Worm (Caenorhabditis elegans) whole organism, young adult: ENCODE data around the gene D1054.5.

Experiments
- B0336.3 ChIP-seq: fragments of 200-800 bp; sonication (Bioruptor generic); IDR thresholded peaks from 2 replicates; pipeline ENCODE4 v1.3.6; 2022; ENCODE audit warnings: missing genetic modification characterization, missing compliant biosample characterization
- C06A6.2 ChIP-seq: fragments of 200-800 bp; sonication (Bioruptor generic); conservative IDR thresholded peaks from 2 replicates; pipeline ENCODE4 v1.3.6; 2022; ENCODE audit warnings: missing genetic modification characterization, missing compliant biosample characterization
- F10E7.11 ChIP-seq: sonication (generic microtip); optimal IDR thresholded peaks from 2 replicates; lab custom pipeline; 2017; ENCODE audit warnings: mild to moderate bottlenecking, missing genetic modification characterization, moderate library complexity, missing compliant biosample characterization
- F23B12.7 ChIP-seq: sonication (generic microtip); optimal IDR thresholded peaks from 2 replicates; lab custom pipeline; 2017; ENCODE audit warnings: missing genetic modification characterization, mild to moderate bottlenecking, missing compliant biosample characterization, antibody characterized with exemption, moderate library complexity; ENCODE audit not compliant: insufficient read depth
- F33H1.4 ChIP-seq: fragments of 200-800 bp; sonication (Bioruptor generic); IDR thresholded peaks from 2 replicates; pipeline ENCODE4 v1.3.6; 2022; ENCODE audit warnings: missing genetic modification reagents, missing genetic modification characterization, missing compliant biosample characterization
- F52B5.7 ChIP-seq: sonication (generic microtip); optimal IDR thresholded peaks from 2 replicates; lab custom pipeline; 2016; ENCODE audit warnings: mild to moderate bottlenecking, missing genetic modification characterization, missing compliant biosample characterization
- F55B11.4 ChIP-seq: sonication (generic microtip); optimal IDR thresholded peaks from 2 replicates; lab custom pipeline; 2016; ENCODE audit warnings: missing compliant biosample characterization, missing genetic modification characterization, borderline replicate concordance; ENCODE audit not compliant: insufficient read depth
- F57C9.4 ChIP-seq: sonication (generic microtip); optimal IDR thresholded peaks from 2 replicates; lab custom pipeline; 2017; ENCODE audit warnings: mild to moderate bottlenecking, missing genetic modification characterization, missing compliant biosample characterization
- T07F8.4 ChIP-seq: sonication (generic microtip); optimal IDR thresholded peaks from 2 replicates; lab custom pipeline; 2016; ENCODE audit warnings: mild to moderate bottlenecking, missing genetic modification characterization, moderate library complexity, missing compliant biosample characterization
- T26A5.8 ChIP-seq: sonication (generic microtip); optimal IDR thresholded peaks from 2 replicates; lab custom pipeline; 2016; ENCODE audit warnings: missing genetic modification characterization, missing compliant biosample characterization
- Y53G8AR.9 ChIP-seq: fragments of 200-800 bp; sonication (Bioruptor generic); conservative IDR thresholded peaks from 2 replicates; pipeline ENCODE4 v1.3.6; 2022; ENCODE audit warnings: missing genetic modification reagents, missing genetic modification characterization, missing compliant biosample characterization
- Y56A3A.18 ChIP-seq: fragments of 200-800 bp; sonication (Bioruptor generic); IDR thresholded peaks from 2 replicates; pipeline ENCODE4 v1.3.6; 2022; ENCODE audit warnings: missing genetic modification reagents, missing genetic modification characterization, missing compliant biosample characterization
- Y79H2A.3 ChIP-seq: fragments of 200-800 bp; sonication (Bioruptor generic); conservative IDR thresholded peaks from 2 replicates; pipeline ENCODE4 v1.3.6; 2022; ENCODE audit warnings: missing genetic modification reagents, missing genetic modification characterization, missing compliant biosample characterization
- akir-1 ChIP-seq: fragments of 200-800 bp; sonication (Bioruptor generic); optimal IDR thresholded peaks from 2 replicates; lab custom pipeline; 2018; ENCODE audit warnings: mild to moderate bottlenecking, missing genetic modification characterization, moderate library complexity, missing compliant biosample characterization
- ama-1 ChIP-seq, 3 experiments: fragments of 150-350 bp in 1 of 3; sonication (generic microtip) in 2 of 3; optimal IDR thresholded peaks; 2 replicates each; lab custom pipeline; 2014 to 2018; ENCODE audit warnings: missing biosample characterization in 2 of 3, missing genetic modification characterization in 2 of 3, missing genetic modification reagents in 2 of 3
- aptf-3 ChIP-seq: fragments of 200-800 bp; sonication (Bioruptor generic); IDR thresholded peaks from 2 replicates; pipeline ENCODE4 v1.3.6; 2022; ENCODE audit warnings: missing genetic modification characterization, missing compliant biosample characterization
- atf-7 ChIP-seq: sonication (generic microtip); optimal IDR thresholded peaks from 2 replicates; lab custom pipeline; 2017; ENCODE audit warnings: mild to moderate bottlenecking, missing genetic modification characterization, missing compliant biosample characterization
- athp-1 ChIP-seq: sonication (generic microtip); optimal IDR thresholded peaks from 2 replicates; lab custom pipeline; 2017; ENCODE audit warnings: mild to moderate bottlenecking, missing genetic modification characterization, missing compliant biosample characterization
- attf-3 ChIP-seq: fragments of 200-800 bp; sonication (Bioruptor generic); conservative IDR thresholded peaks from 2 replicates; pipeline ENCODE4 v1.3.6; 2022; ENCODE audit warnings: missing genetic modification reagents, missing genetic modification characterization, missing compliant biosample characterization
- attf-5 ChIP-seq: fragments of 200-800 bp; sonication (Bioruptor generic); optimal IDR thresholded peaks from 2 replicates; lab custom pipeline; 2018; ENCODE audit warnings: mild to moderate bottlenecking, missing genetic modification characterization, missing compliant biosample characterization
- attf-6 ChIP-seq: fragments of 200-800 bp; sonication (Bioruptor generic); IDR thresholded peaks from 2 replicates; pipeline ENCODE4 v1.3.6; 2022; ENCODE audit warnings: missing genetic modification reagents, missing genetic modification characterization, missing compliant biosample characterization
- bed-2 ChIP-seq: fragments of 200-800 bp; sonication (Bioruptor generic); IDR thresholded peaks from 2 replicates; pipeline ENCODE4 v1.3.6; 2022; ENCODE audit warnings: missing genetic modification reagents, missing genetic modification characterization, missing compliant biosample characterization
- ceh-100 ChIP-seq: fragments of 200-800 bp; sonication (Bioruptor generic); IDR thresholded peaks from 2 replicates; pipeline ENCODE4 v1.3.6; 2022; ENCODE audit warnings: missing genetic modification reagents, missing genetic modification characterization, missing compliant biosample characterization
- ceh-40 ChIP-seq: fragments of 200-800 bp; sonication (Bioruptor generic); IDR thresholded peaks from 2 replicates; pipeline ENCODE4 v1.3.6; 2022; ENCODE audit warnings: missing genetic modification characterization, missing compliant biosample characterization
- ceh-79 ChIP-seq: sonication (generic microtip); optimal IDR thresholded peaks from 2 replicates; lab custom pipeline; 2017; ENCODE audit warnings: mild to moderate bottlenecking, missing genetic modification characterization, missing compliant biosample characterization
- ceh-91 ChIP-seq: fragments of 200-800 bp; sonication (Bioruptor generic); IDR thresholded peaks from 2 replicates; pipeline ENCODE4 v1.3.6; 2022; ENCODE audit warnings: missing genetic modification reagents, missing genetic modification characterization, missing compliant biosample characterization
- dox-1 ChIP-seq: fragments of 200-800 bp; sonication (Bioruptor generic); IDR thresholded peaks from 2 replicates; pipeline ENCODE4 v1.3.6; 2022; ENCODE audit warnings: missing genetic modification reagents, missing genetic modification characterization, missing compliant biosample characterization
- dpff-1 ChIP-seq: sonication (generic microtip); optimal IDR thresholded peaks from 2 replicates; lab custom pipeline; 2017; ENCODE audit warnings: mild to moderate bottlenecking, missing genetic modification characterization, missing compliant biosample characterization
- efl-1 ChIP-seq: fragments of 150-350 bp; optimal IDR thresholded peaks from 2 replicates; lab custom pipeline; 2014; ENCODE audit warnings: missing biosample characterization, missing genetic modification reagents, missing genetic modification characterization
- egl-18 ChIP-seq: fragments of 200-800 bp; sonication (Bioruptor generic); IDR thresholded peaks from 2 replicates; pipeline ENCODE4 v1.3.6; 2022; ENCODE audit warnings: missing genetic modification reagents, missing genetic modification characterization, missing compliant biosample characterization
- hlh-26 ChIP-seq: fragments of 200-800 bp; sonication (Bioruptor generic); conservative IDR thresholded peaks from 2 replicates; pipeline ENCODE4 v1.3.6; 2022; ENCODE audit warnings: missing genetic modification reagents, missing genetic modification characterization, missing compliant biosample characterization
- hrde-1 ChIP-seq: sonication (generic microtip); optimal IDR thresholded peaks from 2 replicates; lab custom pipeline; 2016; ENCODE audit warnings: missing genetic modification characterization, mild to moderate bottlenecking, missing compliant biosample characterization, moderate library complexity, missing genotype, missing genetic modification reagents, borderline replicate concordance
- lag-1 ChIP-seq: fragments of 200-800 bp; sonication (Bioruptor generic); IDR thresholded peaks from 2 replicates; pipeline ENCODE4 v1.3.6; 2022; ENCODE audit warnings: missing genetic modification reagents, missing genetic modification characterization, missing compliant biosample characterization
- lin-26 ChIP-seq: fragments of 200-800 bp; sonication (Bioruptor generic); IDR thresholded peaks from 2 replicates; pipeline ENCODE4 v1.3.6; 2022; ENCODE audit warnings: missing genetic modification reagents, missing genetic modification characterization, missing compliant biosample characterization
- lir-1 ChIP-seq: fragments of 200-800 bp; sonication (Bioruptor generic); conservative IDR thresholded peaks from 2 replicates; pipeline ENCODE4 v1.3.6; 2022; ENCODE audit warnings: missing genetic modification reagents, missing genetic modification characterization, missing compliant biosample characterization
- nfya-2 ChIP-seq: fragments of 200-800 bp; sonication (Bioruptor generic); IDR thresholded peaks from 2 replicates; pipeline ENCODE4 v1.3.6; 2022; ENCODE audit warnings: missing genetic modification reagents, missing genetic modification characterization, missing compliant biosample characterization
- rec-8 ChIP-seq, 2 experiments: sonication (generic microtip); optimal IDR thresholded peaks; 2 replicates each; lab custom pipeline; 2016; ENCODE audit warnings: mild to moderate bottlenecking in 2 of 2, missing genetic modification characterization in 2 of 2, missing genetic modification reagents in 2 of 2, missing genotype in 2 of 2, missing biosample characterization in 1 of 2, missing compliant biosample characterization in 1 of 2, moderate library complexity in 1 of 2
- sdz-38 ChIP-seq: sonication (generic microtip); optimal IDR thresholded peaks from 2 replicates; lab custom pipeline; 2016; ENCODE audit warnings: missing genotype, missing genetic modification characterization, missing compliant biosample characterization
- snpc-1.1 ChIP-seq: sonication (generic microtip); optimal IDR thresholded peaks from 2 replicates; lab custom pipeline; 2017; ENCODE audit warnings: missing genetic modification characterization, mild to moderate bottlenecking, missing compliant biosample characterization, antibody characterized with exemption, moderate library complexity, missing genotype, missing genetic modification reagents; ENCODE audit not compliant: insufficient read depth
- snpc-1.3 ChIP-seq: sonication (generic microtip); optimal IDR thresholded peaks from 2 replicates; lab custom pipeline; 2017; ENCODE audit warnings: missing genetic modification characterization, mild to moderate bottlenecking, missing compliant biosample characterization, antibody characterized with exemption, moderate library complexity, missing genotype, missing genetic modification reagents; ENCODE audit not compliant: insufficient read depth
- snpc-3.4 ChIP-seq: sonication (generic microtip); optimal IDR thresholded peaks from 2 replicates; lab custom pipeline; 2017; ENCODE audit warnings: missing genetic modification characterization, mild to moderate bottlenecking, missing compliant biosample characterization, antibody characterized with exemption, moderate library complexity, missing genotype, missing genetic modification reagents
- somi-1 ChIP-seq: fragments of 200-800 bp; sonication (Bioruptor generic); optimal IDR thresholded peaks from 2 replicates; lab custom pipeline; 2018; ENCODE audit warnings: mild to moderate bottlenecking, missing genetic modification characterization, missing compliant biosample characterization
- sptf-2 ChIP-seq: fragments of 200-800 bp; sonication (Bioruptor generic); optimal IDR thresholded peaks from 2 replicates; lab custom pipeline; 2018; ENCODE audit warnings: mild to moderate bottlenecking, missing genetic modification characterization, missing compliant biosample characterization
- tbp1 ChIP-seq: fragments of 200-800 bp; sonication (Bioruptor generic); optimal IDR thresholded peaks from 2 replicates; lab custom pipeline; 2018; ENCODE audit warnings: mild to moderate bottlenecking, missing genetic modification characterization, missing compliant biosample characterization
- zfh-2 ChIP-seq: fragments of 200-800 bp; sonication (Bioruptor generic); conservative IDR thresholded peaks from 2 replicates; pipeline ENCODE4 v1.3.6; 2022; ENCODE audit warnings: missing genetic modification reagents, missing genetic modification characterization, missing compliant biosample characterization
- zim-3 ChIP-seq: sonication (generic microtip); optimal IDR thresholded peaks from 2 replicates; lab custom pipeline; 2017; ENCODE audit warnings: mild to moderate bottlenecking, missing genetic modification characterization, moderate library complexity, missing compliant biosample characterization
- ztf-28 ChIP-seq: fragments of 200-800 bp; sonication (Bioruptor generic); IDR thresholded peaks from 2 replicates; pipeline ENCODE4 v1.3.6; 2022; ENCODE audit warnings: missing genetic modification reagents, missing genetic modification characterization, missing compliant biosample characterization
- ztf-6 ChIP-seq: fragments of 200-800 bp; sonication (Bioruptor generic); IDR thresholded peaks from 2 replicates; pipeline ENCODE4 v1.3.6; 2022; ENCODE audit warnings: missing genetic modification reagents, missing genetic modification characterization, missing compliant biosample characterization

The D1054.5 gene

DNA sequence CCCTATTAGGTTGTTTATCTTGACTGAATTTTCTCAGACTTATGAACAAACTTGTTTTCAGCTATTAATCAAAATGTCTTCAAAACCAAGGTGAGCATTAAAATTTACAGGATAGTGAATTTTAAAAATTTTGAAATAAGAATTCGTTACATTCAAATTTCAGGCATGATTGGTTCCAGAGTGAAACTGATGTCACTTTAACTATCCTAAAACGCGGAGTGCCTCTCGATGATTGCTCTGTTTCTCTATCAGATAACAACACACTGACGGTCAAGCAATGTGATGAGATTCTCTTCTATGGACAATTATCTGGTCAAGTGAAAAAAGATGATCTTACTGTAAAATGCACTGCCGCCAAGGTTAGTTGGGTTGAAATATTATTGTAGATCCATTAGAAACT, 5.0 kb downstream of the D1054.5 start, which contains the start of gene D1054.3 (continued):
- no peak for TF ChIP-seq Y56A3A.18 (GFP tag; lab: Robert Waterston, UW)
- TF ChIP-seq lir-1 (GFP tag; lab: Robert Waterston, UW): no peak
- TF ChIP-seq atf-7: no peak
- no peak for TF ChIP-seq nfya-2 (GFP tag; lab: Robert Waterston, UW)
- no peak for TF ChIP-seq ztf-6 (GFP tag; lab: Robert Waterston, UW)
- TF ChIP-seq ceh-79 (tag; lab: Kevin White, UChicago): no peak
- no peak for TF ChIP-seq F55B11.4 (tag; lab: Kevin White, UChicago)
- no peak for TF ChIP-seq F33H1.4 (GFP tag; lab: Robert Waterston, UW)
- no peak for TF ChIP-seq somi-1 (GFP tag; lab: Kevin White, UChicago)
- no peak for TF ChIP-seq egl-18 (GFP tag; lab: Robert Waterston, UW)
- TF ChIP-seq bed-2 (GFP tag; lab: Robert Waterston, UW): no peak
- peak; percentile 15 for TF ChIP-seq snpc-3.4 (tag; lab: Kevin White, UChicago)
- TF ChIP-seq snpc-1.3 (tag; lab: Kevin White, UChicago): peak; percentile 49
- no peak for TF ChIP-seq rec-8 (tag; optimal IDR thresholded peaks at IDR 0.05; lab: Kevin White, UChicago)
- TF ChIP-seq sdz-38 (tag; lab: Kevin White, UChicago): no peak
- TF ChIP-seq ceh-91 (GFP tag; lab: Robert Waterston, UW): no peak
- no peak for TF ChIP-seq lag-1 (GFP tag; lab: Robert Waterston, UW)
- TF ChIP-seq lin-26: no peak
- TF ChIP-seq attf-3: no peak
- TF ChIP-seq efl-1 (GFP tag; lab: Kevin White, UChicago): no peak
- no peak for TF ChIP-seq dpff-1 (tag; lab: Kevin White, UChicago)
- 0 out of 2 replicates have a peak, but pooled peaks have one; percentile 15 for TF ChIP-seq B0336.3
- no peak for TF ChIP-seq F52B5.7 (tag; lab: Kevin White, UChicago)
- no peak for TF ChIP-seq ceh-40
- no peak for TF ChIP-seq ztf-28 (GFP tag; lab: Robert Waterston, UW)
- TF ChIP-seq F57C9.4 (tag; lab: Kevin White, UChicago): no peak
- no peak for TF ChIP-seq F10E7.11 (tag; lab: Kevin White, UChicago)
- TF ChIP-seq aptf-3 (GFP tag; lab: Robert Waterston, UW): no peak
- no peak for TF ChIP-seq snpc-1.1 (tag; lab: Kevin White, UChicago)
- no peak for TF ChIP-seq C06A6.2 (GFP tag; lab: Robert Waterston, UW)
- no peak for TF ChIP-seq hlh-26
- TF ChIP-seq zfh-2 (GFP tag; lab: Robert Waterston, UW): no peak
- no peak for TF ChIP-seq F23B12.7 (tag; lab: Kevin White, UChicago)
- no peak for TF ChIP-seq sptf-2 (GFP tag; lab: Kevin White, UChicago)
- 0 out of 2 replicates have a peak, but pooled peaks have one; percentile 63 for TF ChIP-seq Y53G8AR.9 (GFP tag; lab: Robert Waterston, UW)
- TF ChIP-seq tbp1 (GFP tag; lab: Kevin White, UChicago): no peak
- no peak for TF ChIP-seq akir-1 (GFP tag; lab: Kevin White, UChicago)
- no peak for TF ChIP-seq ceh-100 (GFP tag; lab: Robert Waterston, UW)
- TF ChIP-seq T26A5.8 (tag; lab: Kevin White, UChicago): no peak
- peak; percentile 20 for TF ChIP-seq hrde-1 (tag; lab: Kevin White, UChicago)
- no peak for TF ChIP-seq zim-3
- no peak for TF ChIP-seq dox-1 (GFP tag; lab: Robert Waterston, UW)
- no peak for TF ChIP-seq T07F8.4 (tag; lab: Kevin White, UChicago)
- TF ChIP-seq athp-1 (tag; lab: Kevin White, UChicago): no peak
- TF ChIP-seq attf-6: no peak
- 0 out of 2 replicates have a peak, but pooled peaks have one; percentile 43 for TF ChIP-seq Y79H2A.3 (GFP tag; lab: Robert Waterston, UW)
- TF ChIP-seq attf-5: no peak
- TF ChIP-seq ama-1 (optimal IDR thresholded peaks at IDR 0.05; lab: Kevin White, UChicago): no peak
- TF ChIP-seq ama-1 (GFP tag; optimal IDR thresholded peaks at IDR 0.05; lab: Kevin White, UChicago): no peak
